Fruit fly (Drosophila melanogaster) whole organism, embryonic: Measurements from ENCODE around the gene wuho.
A peak's percentile ranks its signal among the peaks of the same experiment; 100 is the strongest.

Source experiments
- B-H1 ChIP-seq: fragments of 200-800 bp; sonication (Bioruptor generic); IDR thresholded peaks from 3 replicates; pipeline ENCODE4 v1.3.6; 2022; ENCODE audit warnings: missing biosample characterization, missing genetic modification characterization
- CG10209 ChIP-seq: fragments of 200-800 bp; sonication (Bioruptor generic); optimal IDR thresholded peaks from 3 replicates; lab custom pipeline; 2017; ENCODE audit warnings: missing biosample characterization, mild to moderate bottlenecking, missing genetic modification characterization, missing genetic modification reagents
- CG10979 ChIP-seq: fragments of 200-800 bp; sonication (Bioruptor generic); optimal IDR thresholded peaks from 2 replicates; lab custom pipeline; 2018; ENCODE audit warnings: missing biosample characterization, mild to moderate bottlenecking, missing genetic modification characterization, moderate library complexity
- CG12391 ChIP-seq: fragments of 200-800 bp; sonication (Bioruptor generic); optimal IDR thresholded peaks from 3 replicates; lab custom pipeline; 2018; ENCODE audit warnings: missing biosample characterization, mild to moderate bottlenecking, missing genetic modification characterization, moderate library complexity
- CG14014 ChIP-seq: fragments of 200-800 bp; sonication (Bioruptor generic); IDR thresholded peaks from 2 replicates; pipeline ENCODE4 v1.3.6; 2022; ENCODE audit warnings: missing biosample characterization, missing genetic modification characterization
- CG15479 ChIP-seq: fragments of 200-800 bp; sonication (Bioruptor generic); optimal IDR thresholded peaks from 3 replicates; lab custom pipeline; 2019; ENCODE audit warnings: missing biosample characterization, mild to moderate bottlenecking, missing genetic modification characterization, moderate library complexity
- CG15514 ChIP-seq: fragments of 200-800 bp; sonication (Bioruptor generic); optimal IDR thresholded peaks from 3 replicates; lab custom pipeline; 2017; ENCODE audit warnings: missing biosample characterization, missing genetic modification characterization, mild to moderate bottlenecking, moderate library complexity, missing genetic modification reagents
- CG17359 ChIP-seq: fragments of 200-800 bp; sonication (Bioruptor generic); optimal IDR thresholded peaks from 3 replicates; lab custom pipeline; 2018; ENCODE audit warnings: missing biosample characterization, mild to moderate bottlenecking, missing genetic modification characterization, moderate library complexity
- CG2875 ChIP-seq: fragments of 200-800 bp; sonication (Bioruptor generic); optimal IDR thresholded peaks from 2 replicates; lab custom pipeline; 2017; ENCODE audit warnings: missing biosample characterization, mild to moderate bottlenecking, missing genetic modification characterization, missing genetic modification reagents
- CG3281 ChIP-seq: fragments of 200-800 bp; sonication (Bioruptor generic); optimal IDR thresholded peaks from 3 replicates; lab custom pipeline; 2017; ENCODE audit warnings: missing biosample characterization, mild to moderate bottlenecking, missing genetic modification characterization
- CG3838 ChIP-seq: fragments of 200-800 bp; sonication (Bioruptor generic); optimal IDR thresholded peaks from 3 replicates; lab custom pipeline; 2016; ENCODE audit warnings: missing biosample characterization, missing genetic modification characterization
- CG4424 ChIP-seq: fragments of 200-800 bp; sonication (Bioruptor generic); optimal IDR thresholded peaks from 3 replicates; lab custom pipeline; 2016; ENCODE audit warnings: missing biosample characterization, missing genetic modification characterization
- CG4854 ChIP-seq: fragments of 200-800 bp; sonication (Bioruptor generic); optimal IDR thresholded peaks from 2 replicates; lab custom pipeline; 2016; ENCODE audit warnings: missing biosample characterization, missing genetic modification characterization, inconsistent platforms
- CG6175 ChIP-seq: fragments of 200-800 bp; sonication (Bioruptor generic); IDR thresholded peaks from 3 replicates; pipeline ENCODE4 v1.3.6; 2022; ENCODE audit warnings: missing biosample characterization, missing genetic modification characterization
- CG6272 ChIP-seq: fragments of 200-800 bp; sonication (Bioruptor generic); IDR thresholded peaks from 2 replicates; pipeline ENCODE4 v1.3.6; 2022; ENCODE audit warnings: missing biosample characterization, missing genetic modification characterization
- CG6813 ChIP-seq: fragments of 200-800 bp; sonication (Bioruptor generic); optimal IDR thresholded peaks from 2 replicates; lab custom pipeline; 2017; ENCODE audit warnings: missing biosample characterization, missing genetic modification characterization, mild to moderate bottlenecking, moderate library complexity, missing genetic modification reagents
- CG9215 ChIP-seq: fragments of 200-800 bp; sonication (Bioruptor generic); IDR thresholded peaks from 2 replicates; pipeline ENCODE4 v1.3.6; 2022; ENCODE audit warnings: missing biosample characterization, missing genetic modification characterization
- D19B ChIP-seq: fragments of 200-800 bp; sonication (Bioruptor generic); optimal IDR thresholded peaks from 2 replicates; lab custom pipeline; 2017; ENCODE audit warnings: missing biosample characterization, mild to moderate bottlenecking, missing genetic modification characterization
- Dek ChIP-seq: fragments of 200-800 bp; sonication (Bioruptor generic); optimal IDR thresholded peaks from 3 replicates; lab custom pipeline; 2019; ENCODE audit warnings: missing biosample characterization, mild to moderate bottlenecking, missing genetic modification characterization, moderate library complexity
- Dip3 ChIP-seq: fragments of 200-800 bp; sonication (Bioruptor generic); optimal IDR thresholded peaks from 3 replicates; lab custom pipeline; 2016; ENCODE audit warnings: missing biosample characterization, missing genetic modification characterization
- E2f2 ChIP-seq: fragments of 200-800 bp; sonication (Bioruptor generic); IDR thresholded peaks from 2 replicates; pipeline ENCODE4 v1.3.6; 2022; ENCODE audit warnings: missing biosample characterization, missing genetic modification characterization
- Fer1 ChIP-seq: fragments of 200-800 bp; sonication (Bioruptor generic); optimal IDR thresholded peaks from 2 replicates; lab custom pipeline; 2017; ENCODE audit warnings: missing biosample characterization, mild to moderate bottlenecking, missing genetic modification characterization
- HHEX ChIP-seq: fragments of 200-800 bp; sonication (Bioruptor generic); optimal IDR thresholded peaks from 3 replicates; lab custom pipeline; 2017; ENCODE audit warnings: missing biosample characterization, mild to moderate bottlenecking, missing genetic modification characterization, missing genetic modification reagents
- HLH3B ChIP-seq: fragments of 200-800 bp; sonication (Bioruptor generic); IDR thresholded peaks from 2 replicates; pipeline ENCODE4 v1.3.6; 2022; ENCODE audit warnings: missing biosample characterization, missing genetic modification characterization
- Hmr ChIP-seq: fragments of 200-800 bp; sonication (Bioruptor generic); optimal IDR thresholded peaks from 3 replicates; lab custom pipeline; 2017; ENCODE audit warnings: mild to moderate bottlenecking, missing biosample characterization, missing genetic modification reagents, missing genetic modification characterization
- Med ChIP-seq: fragments of 200-800 bp; sonication (Bioruptor generic); peaks from one replicate; lab custom pipeline; 2016; ENCODE audit warnings: missing biosample characterization, missing genetic modification characterization, mild to moderate bottlenecking, inconsistent platforms, moderate library complexity
- Oli ChIP-seq: fragments of 200-800 bp; sonication (Bioruptor generic); optimal IDR thresholded peaks from 2 replicates; lab custom pipeline; 2018; ENCODE audit warnings: missing biosample characterization, mild to moderate bottlenecking, missing genetic modification characterization, moderate library complexity
- ab ChIP-seq: fragments of 200-800 bp; sonication (Bioruptor generic); optimal IDR thresholded peaks from 2 replicates; lab custom pipeline; 2016; ENCODE audit warnings: missing biosample characterization, missing genetic modification characterization
- az2 ChIP-seq: fragments of 200-800 bp; sonication (Bioruptor generic); optimal IDR thresholded peaks from 3 replicates; lab custom pipeline; 2016; ENCODE audit warnings: missing biosample characterization, missing genetic modification characterization
- bab2 ChIP-seq: fragments of 200-800 bp; sonication (Bioruptor generic); optimal IDR thresholded peaks from 2 replicates; lab custom pipeline; 2016; ENCODE audit warnings: missing biosample characterization, missing genetic modification characterization
- bbx ChIP-seq: fragments of 200-800 bp; sonication (Bioruptor generic); IDR thresholded peaks from 2 replicates; pipeline ENCODE4 v1.3.6; 2022; ENCODE audit warnings: missing biosample characterization, missing genetic modification characterization; ENCODE audit not compliant: partially characterized antibody
- da ChIP-seq: fragments of 200-800 bp; sonication (Bioruptor generic); optimal IDR thresholded peaks from 2 replicates; lab custom pipeline; 2016; ENCODE audit warnings: missing biosample characterization, missing genetic modification characterization
- esg ChIP-seq: fragments of 200-800 bp; sonication (Bioruptor generic); conservative IDR thresholded peaks from 2 replicates; pipeline ENCODE4 v1.3.6; 2022; ENCODE audit warnings: missing biosample characterization, missing genetic modification characterization
- exex ChIP-seq: fragments of 200-800 bp; sonication (Bioruptor generic); optimal IDR thresholded peaks from 4 replicates; lab custom pipeline; 2018; ENCODE audit warnings: missing biosample characterization, mild to moderate bottlenecking, missing genetic modification characterization, moderate library complexity
- fu2 ChIP-seq: fragments of 200-800 bp; sonication (Bioruptor generic); optimal IDR thresholded peaks from 2 replicates; lab custom pipeline; 2016; ENCODE audit warnings: missing biosample characterization, missing genetic modification characterization
- gce ChIP-seq: fragments of 200-800 bp; sonication (Bioruptor generic); IDR thresholded peaks from 3 replicates; pipeline ENCODE4 v1.3.6; 2022; ENCODE audit warnings: missing biosample characterization, missing genetic modification characterization
- her ChIP-seq: fragments of 200-800 bp; sonication (Bioruptor generic); optimal IDR thresholded peaks from 2 replicates; lab custom pipeline; 2016; ENCODE audit warnings: missing biosample characterization, missing genetic modification characterization
- hkb ChIP-seq, 2 experiments: fragments of 200-800 bp in 1 of 2; fragments of >200 bp in 1 of 2; sonication (Bioruptor generic) in 1 of 2; IDR thresholded peaks in 1 of 2; optimal IDR thresholded peaks in 1 of 2; 2 replicates each; pipeline versions ENCODE4 v1.3.6 to Lab custom; 2017 to 2022; ENCODE audit warnings: missing biosample characterization in 1 of 2, missing genetic modification characterization in 1 of 2
- inv ChIP-seq: fragments of 200-800 bp; sonication (Bioruptor generic); IDR thresholded peaks from 2 replicates; pipeline ENCODE4 v1.3.6; 2022; ENCODE audit warnings: missing biosample characterization, missing genetic modification characterization; ENCODE audit not compliant: partially characterized antibody
- nerfin-1 ChIP-seq: fragments of 200-800 bp; sonication (Bioruptor generic); optimal IDR thresholded peaks from 3 replicates; lab custom pipeline; 2019; ENCODE audit warnings: missing biosample characterization, mild to moderate bottlenecking, missing genetic modification characterization, moderate library complexity
- slou ChIP-seq: fragments of 200-800 bp; sonication (Bioruptor generic); optimal IDR thresholded peaks from 3 replicates; lab custom pipeline; 2016; ENCODE audit warnings: missing biosample characterization, missing genetic modification characterization
- slp2 ChIP-seq: fragments of 200-800 bp; sonication (Bioruptor generic); optimal IDR thresholded peaks from 2 replicates; lab custom pipeline; 2016; ENCODE audit warnings: missing biosample characterization, missing genetic modification characterization
- toy ChIP-seq: fragments of 200-800 bp; sonication (Bioruptor generic); IDR thresholded peaks from 2 replicates; pipeline ENCODE4 v1.3.6; 2022; ENCODE audit warnings: missing biosample characterization, missing genetic modification characterization
- tx ChIP-seq: fragments of 200-800 bp; sonication (Bioruptor generic); optimal IDR thresholded peaks from 2 replicates; lab custom pipeline; 2016; ENCODE audit warnings: missing biosample characterization, missing genetic modification characterization
- vvl ChIP-seq: fragments of 200-800 bp; sonication (Bioruptor generic); IDR thresholded peaks from 2 replicates; pipeline ENCODE4 v1.3.6; 2022; ENCODE audit warnings: missing biosample characterization, missing genetic modification characterization
- wek ChIP-seq: fragments of 200-800 bp; sonication (Bioruptor generic); optimal IDR thresholded peaks from 3 replicates; lab custom pipeline; 2018; ENCODE audit warnings: missing biosample characterization, mild to moderate bottlenecking, missing genetic modification characterization, moderate library complexity
- zen ChIP-seq: fragments of 200-800 bp; sonication (Bioruptor generic); optimal IDR thresholded peaks from 3 replicates; lab custom pipeline; 2018; ENCODE audit warnings: missing biosample characterization, mild to moderate bottlenecking, missing genetic modification characterization, moderate library complexity
- zfh1 ChIP-seq: fragments of 200-800 bp; sonication (Bioruptor generic); IDR thresholded peaks from 3 replicates; pipeline ENCODE4 v1.3.6; 2022; ENCODE audit warnings: missing biosample characterization, missing genetic modification characterization

The wuho gene

dm6 chrX:6316858-6317474 is 29.1 kb downstream of the wuho start (continued):
- TF ChIP-seq wek, result no peak
- peak; percentile 51; the same call in 1 of the 2 replicates for TF ChIP-seq CG9215 (GFP tag; lab: Robert Waterston, UW)
- TF ChIP-seq CG15479 (GFP tag; lab: Kevin White, UChicago), result no peak
- TF ChIP-seq CG14014, result peak; percentile 78
- peak; percentile 53 for TF ChIP-seq bab2
- TF ChIP-seq slp2 (GFP tag; lab: Kevin White, UChicago), result no peak
- peak; percentile 64; the same call in 2 of the 3 replicates for TF ChIP-seq zfh1 (GFP tag; lab: Robert Waterston, UW)
- peak; percentile 55 for TF ChIP-seq Dek (tag; lab: Kevin White, UChicago)
- peak; percentile 21 for TF ChIP-seq her (GFP tag; lab: Kevin White, UChicago)
- TF ChIP-seq bbx, result no peak
- TF ChIP-seq nerfin-1 (tag; lab: Kevin White, UChicago), result peak; percentile 57
- TF ChIP-seq CG15514 (GFP tag; lab: Kevin White, UChicago), result peak; percentile 55
- TF ChIP-seq CG6175 (GFP tag; lab: Robert Waterston, UW), result peak; percentile 44; the same call in 1 of the 3 replicates
- TF ChIP-seq ab (GFP tag; lab: Kevin White, UChicago), result peak; percentile 10
- TF ChIP-seq toy, result 0 out of 2 replicates have a peak, but pooled peaks have one; percentile 16
- peak; percentile 58 for TF ChIP-seq B-H1
- TF ChIP-seq CG3281 (GFP tag; lab: Kevin White, UChicago), result peak; percentile 78
- no peak for TF ChIP-seq zen (tag; lab: Kevin White, UChicago)
- peak; percentile 28 for TF ChIP-seq fu2 (GFP tag; lab: Kevin White, UChicago)
- no peak for TF ChIP-seq tx
- TF ChIP-seq da (GFP tag; lab: Kevin White, UChicago), result no peak
- TF ChIP-seq CG6272, result no peak
- TF ChIP-seq Hmr (GFP tag; lab: Kevin White, UChicago), result peak; percentile 85
- TF ChIP-seq CG4424 (GFP tag; lab: Kevin White, UChicago), result peak; percentile 41
- TF ChIP-seq HHEX (GFP tag; lab: Kevin White, UChicago), result peak; percentile 73
- TF ChIP-seq esg (GFP tag; lab: Robert Waterston, UW), result peak; percentile 62
- TF ChIP-seq Med (GFP tag; lab: Kevin White, UChicago), result peak; percentile 90
- no peak for TF ChIP-seq CG10979 (tag; lab: Kevin White, UChicago)
- no peak for TF ChIP-seq inv
- peak; percentile 40 for TF ChIP-seq az2
- TF ChIP-seq exex (tag; lab: Kevin White, UChicago), result peak; percentile 18
- TF ChIP-seq D19B, result peak; percentile 52
- peak; percentile 58 for TF ChIP-seq Oli (tag; lab: Kevin White, UChicago)
- no peak for TF ChIP-seq hkb (optimal IDR thresholded peaks at IDR 0.05; lab: Kevin White, UChicago)
- TF ChIP-seq hkb (GFP tag; IDR thresholded peaks at IDR 0.05; lab: Robert Waterston, UW), result peak; percentile 84
- TF ChIP-seq HLH3B (GFP tag; lab: Robert Waterston, UW), result peak; percentile 74
- TF ChIP-seq vvl (GFP tag; lab: Robert Waterston, UW), result peak; percentile 83
- no peak for TF ChIP-seq CG4854 (GFP tag; lab: Kevin White, UChicago)
- TF ChIP-seq CG6813, result peak; percentile 75
- TF ChIP-seq CG10209, result peak; percentile 65
- peak; percentile 42; the same call in 1 of the 2 replicates for TF ChIP-seq E2f2 (GFP tag; lab: Robert Waterston, UW)
- TF ChIP-seq CG17359, result peak; percentile 62
- peak; percentile 1 for TF ChIP-seq slou (GFP tag; lab: Kevin White, UChicago)
- TF ChIP-seq CG2875, result no peak
- peak; percentile 36 for TF ChIP-seq Dip3 (GFP tag; lab: Kevin White, UChicago)
- peak; percentile 53 for TF ChIP-seq CG12391
- peak; percentile 89 for TF ChIP-seq Fer1
- no peak for TF ChIP-seq CG3838 (GFP tag; lab: Kevin White, UChicago)
- 0 out of 3 replicates have a peak, but pooled peaks have one; percentile 20 for TF ChIP-seq gce (GFP tag; lab: Robert Waterston, UW)
